Fruit fly (Drosophila melanogaster): ENCODE results near the gene Gfat1.

The Gfat1 gene

dm6 chr3R:4130281-4130863 lies 4.1 kb downstream of the Gfat1 start:
- TF ChIP-seq Hnf4 (GFP tag; optimal IDR thresholded peaks at IDR 0.05) (no peak), CG9705 (GFP tag; optimal IDR thresholded peaks at IDR 0.05) (no peak), CG32264 (GFP tag; optimal IDR thresholded peaks at IDR 0.05) (no peak), Rel (GFP tag; optimal IDR thresholded peaks at IDR 0.05) (no peak), Rel (tag; optimal IDR thresholded peaks at IDR 0.05) (no peak), fru (GFP tag; optimal IDR thresholded peaks at IDR 0.05) (peak; percentile 31), GATAd (GFP tag; optimal IDR thresholded peaks at IDR 0.05) (no peak), dl (GFP tag; optimal IDR thresholded peaks at IDR 0.05; ENCODE audit: insufficient read depth in 1 of 2, partially characterized antibody in 2 of 2) (peak in 1 of 2 experiments; percentile 10), ey (GFP tag; optimal IDR thresholded peaks at IDR 0.05) (no peak), sage (GFP tag; optimal IDR thresholded peaks at IDR 0.05) (no peak), Hr78 (GFP tag; optimal IDR thresholded peaks at IDR 0.05) (no peak), CrebA (GFP tag; optimal IDR thresholded peaks at IDR 0.05; ENCODE audit: borderline replicate concordance) (no peak), brk (GFP tag; optimal IDR thresholded peaks at IDR 0.05) (no peak), woc (GFP tag; optimal IDR thresholded peaks at IDR 0.05) (peak; percentile 13), foxo (GFP tag; optimal IDR thresholded peaks at IDR 0.05) (no peak), dmrt93B (GFP tag; optimal IDR thresholded peaks at IDR 0.05) (no peak), br (GFP tag; optimal IDR thresholded peaks at IDR 0.05) (peak; percentile 6), Dfd (GFP tag; optimal IDR thresholded peaks at IDR 0.05) (no peak), usp (GFP tag; optimal IDR thresholded peaks at IDR 0.05) (no peak), jim (GFP tag; optimal IDR thresholded peaks at IDR 0.05) (peak; percentile 17), Jra (GFP tag; optimal IDR thresholded peaks at IDR 0.05) (no peak), Abd-B (GFP tag; optimal IDR thresholded peaks at IDR 0.05) (no peak), sv (GFP tag; optimal IDR thresholded peaks at IDR 0.05) (no peak), lola (GFP tag; optimal IDR thresholded peaks at IDR 0.05) (no peak), rgr (GFP tag; optimal IDR thresholded peaks at IDR 0.05) (no peak), Hr83 (GFP tag; optimal IDR thresholded peaks at IDR 0.05; ENCODE audit: poor library complexity, severe bottlenecking) (no peak), OdsH (GFP tag; optimal IDR thresholded peaks at IDR 0.05) (no peak), h (GFP tag; optimal IDR thresholded peaks at IDR 0.05) (peak; percentile 22), Myc (optimal IDR thresholded peaks at IDR 0.05) (no peak), psq (GFP tag; optimal IDR thresholded peaks at IDR 0.05) (no peak), tai (GFP tag; optimal IDR thresholded peaks at IDR 0.05) (peak; percentile 2), HLH106 (tag; optimal IDR thresholded peaks at IDR 0.05) (no peak), pan (optimal IDR thresholded peaks at IDR 0.05) (no peak), N (GFP tag; optimal IDR thresholded peaks at IDR 0.05) (no peak), Sp1 (GFP tag; optimal IDR thresholded peaks at IDR 0.05) (peak; percentile 14), Dif (GFP tag; optimal IDR thresholded peaks at IDR 0.05; ENCODE audit: partially characterized antibody) (peak; percentile 46), dsf (GFP tag; optimal IDR thresholded peaks at IDR 0.05; ENCODE audit: borderline replicate concordance) (no peak)

- TF ChIP-seq sv (GFP tag; optimal IDR thresholded peaks at IDR 0.05) (no peak), pan (optimal IDR thresholded peaks at IDR 0.05) (no peak), CrebA (GFP tag; optimal IDR thresholded peaks at IDR 0.05; ENCODE audit: borderline replicate concordance) (no peak), Jra (GFP tag; optimal IDR thresholded peaks at IDR 0.05) (no peak), brk (GFP tag; optimal IDR thresholded peaks at IDR 0.05) (no peak), br (GFP tag; optimal IDR thresholded peaks at IDR 0.05) (no peak), Vsx2 (GFP tag; optimal IDR thresholded peaks at IDR 0.05; ENCODE audit: partially characterized antibody) (no peak), Sp1 (GFP tag; optimal IDR thresholded peaks at IDR 0.05) (no peak), Dfd (GFP tag; optimal IDR thresholded peaks at IDR 0.05) (no peak), tai (GFP tag; optimal IDR thresholded peaks at IDR 0.05) (no peak)
Observed at dm6 chr3R:4162135-4162534, 35.9 kb downstream of the Gfat1 start, which contains the start of gene CG40198. CG40198 (minus strand) TSS chr3R:4162235.

dm6 chr3R:4174470-4174869 lies 48.2 kb downstream of the Gfat1 start, which contains the start of gene CG12581:
CG12581 (plus strand) TSS chr3R:4174632.
- TF ChIP-seq CG32264 (GFP tag; optimal IDR thresholded peaks at IDR 0.05) (no peak), Jra (GFP tag; optimal IDR thresholded peaks at IDR 0.05) (no peak), Dif (GFP tag; optimal IDR thresholded peaks at IDR 0.05; ENCODE audit: partially characterized antibody) (peak; percentile 87), Hr78 (GFP tag; optimal IDR thresholded peaks at IDR 0.05) (no peak), rgr (GFP tag; optimal IDR thresholded peaks at IDR 0.05) (no peak), dmrt93B (GFP tag; optimal IDR thresholded peaks at IDR 0.05) (no peak), Dfd (GFP tag; optimal IDR thresholded peaks at IDR 0.05) (no peak), br (GFP tag; optimal IDR thresholded peaks at IDR 0.05) (no peak), HLH106 (tag; optimal IDR thresholded peaks at IDR 0.05) (no peak), Myc (optimal IDR thresholded peaks at IDR 0.05) (no peak), usp (GFP tag; optimal IDR thresholded peaks at IDR 0.05) (no peak), dl (GFP tag; optimal IDR thresholded peaks at IDR 0.05; ENCODE audit: insufficient read depth in 1 of 2, partially characterized antibody in 2 of 2) (peak; percentile 51 to 83), psq (GFP tag; optimal IDR thresholded peaks at IDR 0.05) (no peak), N (GFP tag; optimal IDR thresholded peaks at IDR 0.05) (no peak), dsf (GFP tag; optimal IDR thresholded peaks at IDR 0.05; ENCODE audit: borderline replicate concordance) (no peak), fru (GFP tag; optimal IDR thresholded peaks at IDR 0.05) (peak; percentile 39), Rel (GFP tag; optimal IDR thresholded peaks at IDR 0.05) (no peak), Rel (tag; optimal IDR thresholded peaks at IDR 0.05) (no peak), foxo (GFP tag; optimal IDR thresholded peaks at IDR 0.05) (no peak), CrebA (GFP tag; optimal IDR thresholded peaks at IDR 0.05; ENCODE audit: borderline replicate concordance) (no peak), Hr83 (GFP tag; optimal IDR thresholded peaks at IDR 0.05; ENCODE audit: poor library complexity, severe bottlenecking) (no peak), CG9705 (GFP tag; optimal IDR thresholded peaks at IDR 0.05) (no peak), tai (GFP tag; optimal IDR thresholded peaks at IDR 0.05) (no peak), Vsx2 (GFP tag; optimal IDR thresholded peaks at IDR 0.05; ENCODE audit: partially characterized antibody) (peak; percentile 29), Mio (GFP tag; optimal IDR thresholded peaks at IDR 0.05) (no peak), lola (GFP tag; optimal IDR thresholded peaks at IDR 0.05) (no peak), Sp1 (GFP tag; optimal IDR thresholded peaks at IDR 0.05) (no peak), h (GFP tag; optimal IDR thresholded peaks at IDR 0.05) (peak; percentile 8), brk (GFP tag; optimal IDR thresholded peaks at IDR 0.05) (no peak), Abd-B (GFP tag; optimal IDR thresholded peaks at IDR 0.05) (no peak), pan (optimal IDR thresholded peaks at IDR 0.05) (no peak)
